Worm (Caenorhabditis elegans) whole organism, early embryonic: ENCODE data around the gene srh-209.

ENCODE experiments used
- B0310.2 ChIP-seq: sonication (generic microtip); optimal IDR thresholded peaks from 2 replicates; lab custom pipeline; 2016; ENCODE audit warnings: mild to moderate bottlenecking, missing genetic modification characterization, missing compliant biosample characterization
- F13C5.2 ChIP-seq: sonication (generic microtip); optimal IDR thresholded peaks from 2 replicates; lab custom pipeline; 2017; ENCODE audit warnings: mild to moderate bottlenecking, missing genetic modification characterization, inconsistent platforms, missing compliant biosample characterization
- aly-1 ChIP-seq: sonication (generic microtip); optimal IDR thresholded peaks from 2 replicates; lab custom pipeline; 2016; ENCODE audit warnings: missing genetic modification characterization, missing compliant biosample characterization
- ama-1 ChIP-seq: fragments of 150-350 bp; optimal IDR thresholded peaks from 2 replicates; lab custom pipeline; 2014
- ceh-13 ChIP-seq: fragments of 200-800 bp; sonication (Bioruptor generic); optimal IDR thresholded peaks from 2 replicates; lab custom pipeline; 2018; ENCODE audit warnings: mild to moderate bottlenecking, missing genetic modification characterization, missing compliant biosample characterization
- ceh-36 ChIP-seq: sonication (generic microtip); optimal IDR thresholded peaks from 2 replicates; lab custom pipeline; 2016; ENCODE audit warnings: missing genetic modification characterization, inconsistent platforms, missing compliant biosample characterization
- ets-7 ChIP-seq: sonication (generic microtip); optimal IDR thresholded peaks from 2 replicates; lab custom pipeline; 2016; ENCODE audit warnings: missing genotype, missing genetic modification characterization, missing compliant biosample characterization
- flt-1 ChIP-seq: fragments of 200-800 bp; sonication (Bioruptor generic); IDR thresholded peaks from 2 replicates; pipeline ENCODE4 v1.3.6; 2022; ENCODE audit warnings: missing genetic modification characterization, missing compliant biosample characterization
- hmbx-1 ChIP-seq: sonication (generic microtip); optimal IDR thresholded peaks from 2 replicates; lab custom pipeline; 2016; ENCODE audit warnings: mild to moderate bottlenecking, missing genetic modification characterization, missing compliant biosample characterization
- hmg-4 ChIP-seq: fragments of 200-800 bp; sonication (Bioruptor generic); optimal IDR thresholded peaks from 2 replicates; lab custom pipeline; 2018; ENCODE audit warnings: mild to moderate bottlenecking, missing genetic modification characterization, missing compliant biosample characterization
- hnd-1 ChIP-seq: sonication (generic microtip); optimal IDR thresholded peaks from 2 replicates; lab custom pipeline; 2016; ENCODE audit warnings: missing genetic modification characterization, missing compliant biosample characterization
- pes-1 ChIP-seq: fragments of 200-800 bp; sonication (Bioruptor generic); IDR thresholded peaks from 2 replicates; pipeline ENCODE4 v1.3.6; 2022; ENCODE audit warnings: missing genetic modification reagents, missing genetic modification characterization, missing compliant biosample characterization
- scrt-1 ChIP-seq: fragments of 200-800 bp; sonication (Bioruptor generic); IDR thresholded peaks from 2 replicates; pipeline ENCODE4 v1.3.6; 2022; ENCODE audit warnings: missing genetic modification characterization, missing compliant biosample characterization
- sea-1 ChIP-seq: fragments of 200-800 bp; sonication (Bioruptor generic); conservative IDR thresholded peaks from 2 replicates; pipeline ENCODE4 v1.3.6; 2022; ENCODE audit warnings: missing genetic modification characterization, missing compliant biosample characterization
- tbx-11 ChIP-seq: fragments of 200-800 bp; sonication (Bioruptor generic); IDR thresholded peaks from 2 replicates; pipeline ENCODE4 v1.3.6; 2022; ENCODE audit warnings: missing genetic modification characterization, missing compliant biosample characterization
- tbx-37 ChIP-seq: fragments of 200-800 bp; sonication (Bioruptor generic); conservative IDR thresholded peaks from 2 replicates; pipeline ENCODE4 v1.3.6; 2022; ENCODE audit warnings: missing genetic modification reagents, missing genetic modification characterization, missing compliant biosample characterization
- tra-4 ChIP-seq: sonication (generic microtip); optimal IDR thresholded peaks from 2 replicates; lab custom pipeline; 2017; ENCODE audit warnings: missing genetic modification characterization, missing compliant biosample characterization

srh-209 gene

DNA sequence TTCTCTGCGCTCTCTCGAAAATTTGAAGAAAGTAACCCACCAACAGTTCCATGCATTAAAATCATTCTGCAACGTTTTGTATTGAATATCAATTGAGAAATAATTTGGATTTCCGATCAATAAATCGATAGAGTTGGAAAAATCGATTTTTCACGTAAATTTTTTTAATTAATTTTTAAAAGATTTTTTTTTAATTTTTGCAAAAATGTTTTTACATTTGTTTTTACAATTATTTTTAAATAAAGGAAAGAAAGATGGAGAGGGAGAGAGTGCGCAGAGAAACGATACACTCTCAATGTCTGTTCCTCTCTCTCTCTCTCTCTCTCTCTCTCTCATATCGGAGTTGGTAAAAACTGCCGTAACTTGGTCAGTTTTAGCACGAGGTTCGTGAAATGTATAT, 20.9 kb upstream of the srh-209 start, which contains the start of gene ZK262.19:
Gene ZK262.19, minus strand, starts transcription at position 101 of the 400 bp plus-strand sequence.
- TF ChIP-seq flt-1 (GFP tag; lab: Robert Waterston, UW), result no peak
- TF ChIP-seq aly-1, result no peak
- TF ChIP-seq ets-7, result no peak
- TF ChIP-seq ceh-36, result no peak
- no peak for TF ChIP-seq B0310.2 (tag; lab: Kevin White, UChicago)
- TF ChIP-seq ama-1 (lab: Kevin White, UChicago), result no peak
- TF ChIP-seq tra-4 (tag; lab: Kevin White, UChicago), result no peak

DNA sequence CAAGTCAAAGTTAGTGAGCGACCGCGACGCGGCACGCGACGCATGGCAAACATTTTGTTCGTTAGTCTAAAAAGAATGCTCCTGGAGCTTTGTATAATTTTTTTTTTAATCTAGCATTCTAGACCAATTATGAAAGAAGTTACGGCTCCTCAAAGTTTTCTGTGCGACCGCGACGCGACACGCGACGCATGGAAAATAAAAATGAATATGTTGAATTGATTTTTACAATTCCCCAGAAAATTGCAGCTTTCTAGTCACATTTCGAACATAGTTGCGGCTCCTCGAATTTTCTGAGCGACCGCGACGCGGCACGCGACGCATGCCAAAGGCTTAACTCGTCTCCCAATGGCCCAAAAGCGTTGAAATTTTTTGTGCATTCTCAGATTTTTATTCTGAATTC, 19.8 kb upstream of the srh-209 start, which contains the start of gene ZK262.4:
Gene ZK262.4, minus strand, starts transcription at position 101 of the 400 bp plus-strand sequence.
- TF ChIP-seq ceh-13 (GFP tag; lab: Kevin White, UChicago) (no peak), tbx-37 (no peak), sea-1 (GFP tag; lab: Robert Waterston, UW) (no peak), ceh-36 (no peak), hmbx-1 (no peak), tra-4 (tag; lab: Kevin White, UChicago) (no peak)

DNA sequence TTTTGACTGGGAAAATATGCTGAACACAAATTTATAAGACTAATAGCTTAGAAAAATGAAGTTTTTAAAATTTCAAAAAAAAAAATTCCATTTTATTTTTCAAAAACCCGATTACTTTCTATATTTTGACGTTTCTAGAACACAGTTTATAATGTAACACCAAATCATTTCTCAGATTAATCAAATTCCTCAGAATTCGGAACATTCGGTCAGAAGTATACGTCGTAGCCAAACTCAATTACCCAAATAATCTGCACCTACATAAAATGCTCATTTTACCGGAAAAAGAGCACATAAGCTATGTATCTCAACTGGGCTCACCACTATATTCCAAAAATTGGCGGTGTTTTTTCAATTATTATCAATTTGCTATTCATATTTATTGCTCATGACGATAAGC, 16.1 kb upstream of the srh-209 start, which contains the start of gene srj-26:
Gene srj-26, plus strand, starts transcription at position 301 of the 400 bp plus-strand sequence.
- TF ChIP-seq ama-1 (lab: Kevin White, UChicago), result no peak
- no peak for TF ChIP-seq scrt-1 (GFP tag; lab: Robert Waterston, UW)
- TF ChIP-seq tbx-11, result no peak
- no peak for TF ChIP-seq hnd-1 (tag; lab: Kevin White, UChicago)
- no peak for TF ChIP-seq tbx-37
- no peak for TF ChIP-seq pes-1 (GFP tag; lab: Robert Waterston, UW)
- TF ChIP-seq sea-1 (GFP tag; lab: Robert Waterston, UW), result no peak

ce11 chrV:18414051-18414450, 9.4 kb upstream of the srh-209 start, which contains the start of gene txt-8:
TSS of gene txt-8 (plus strand) at chrV:18414351.
- TF ChIP-seq ama-1 (lab: Kevin White, UChicago) (no peak), ets-7 (no peak), tbx-37 (no peak), scrt-1 (GFP tag; lab: Robert Waterston, UW) (no peak), tra-4 (tag; lab: Kevin White, UChicago) (no peak), aly-1 (no peak)

DNA sequence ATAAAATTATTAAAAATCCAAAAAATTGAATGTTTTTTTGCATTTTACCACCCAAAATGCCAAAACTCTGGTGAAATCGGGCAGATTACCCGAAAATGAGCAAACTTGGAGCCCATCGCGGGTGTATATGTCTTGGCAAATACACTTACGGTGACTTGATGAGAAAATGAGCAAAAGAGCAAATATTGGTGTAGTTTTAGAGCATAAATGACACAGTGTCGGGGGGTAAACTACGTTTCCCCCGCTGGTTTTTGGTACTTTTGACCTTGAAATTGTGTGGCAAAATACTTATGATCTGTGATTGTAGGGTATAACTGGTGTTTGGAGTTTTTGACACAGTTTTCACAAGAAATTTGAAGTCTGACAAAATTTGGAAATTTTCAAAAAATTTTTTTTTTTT, 8.2 kb upstream of the srh-209 start, which contains the start of gene ZK262.2:
Gene ZK262.2, minus strand, starts transcription at position 101 of the 400 bp plus-strand sequence.
- TF ChIP-seq ceh-36, result no peak
- TF ChIP-seq tra-4 (tag; lab: Kevin White, UChicago), result no peak
- TF ChIP-seq flt-1 (GFP tag; lab: Robert Waterston, UW), result no peak
- no peak for TF ChIP-seq ets-7
- TF ChIP-seq hmbx-1, result no peak
- no peak for TF ChIP-seq F13C5.2 (tag; lab: Kevin White, UChicago)
- no peak for TF ChIP-seq pes-1 (GFP tag; lab: Robert Waterston, UW)
- no peak for TF ChIP-seq tbx-37
- TF ChIP-seq scrt-1 (GFP tag; lab: Robert Waterston, UW), result no peak
- TF ChIP-seq aly-1, result no peak
- no peak for TF ChIP-seq sea-1 (GFP tag; lab: Robert Waterston, UW)

ce11 chrV:18412351-18412750, 7.7 kb upstream of the srh-209 start:
- no peak for TF ChIP-seq flt-1 (GFP tag; lab: Robert Waterston, UW)
- no peak for TF ChIP-seq tbx-11
- no peak for TF ChIP-seq hmg-4 (GFP tag; lab: Kevin White, UChicago)
- no peak for TF ChIP-seq scrt-1 (GFP tag; lab: Robert Waterston, UW)

DNA sequence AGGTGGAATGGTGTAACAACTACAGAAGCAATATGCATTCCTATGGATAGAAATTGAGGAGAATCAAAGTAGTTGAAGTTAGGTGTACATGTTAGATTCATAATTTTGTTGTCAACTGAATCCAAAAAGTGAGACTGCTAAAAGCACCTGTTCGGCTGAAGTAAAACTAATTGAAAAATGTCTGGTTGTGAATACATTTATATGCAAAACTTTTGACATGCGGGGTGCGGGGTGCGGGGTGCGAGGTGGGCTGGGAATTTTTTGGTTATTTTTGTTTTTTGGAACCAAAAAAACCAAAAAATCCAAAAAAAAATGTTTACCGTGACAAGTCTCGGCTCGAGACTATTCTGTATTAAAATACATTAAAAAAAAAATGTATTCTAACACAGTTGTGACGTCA, 5.5 kb upstream of the srh-209 start, which contains the start of gene srh-207:
Gene srh-207, minus strand, starts transcription at position 101 of the 400 bp plus-strand sequence.
- no peak for TF ChIP-seq tra-4 (tag; lab: Kevin White, UChicago)
- TF ChIP-seq aly-1, result no peak
- TF ChIP-seq hmg-4 (GFP tag; lab: Kevin White, UChicago), result no peak
- no peak for TF ChIP-seq pes-1 (GFP tag; lab: Robert Waterston, UW)

ce11 chrV:18402743-18403142, 1.9 kb downstream of the srh-209 start:
- no peak for TF ChIP-seq hnd-1 (tag; lab: Kevin White, UChicago)
- TF ChIP-seq B0310.2 (tag; lab: Kevin White, UChicago), result no peak
- no peak for TF ChIP-seq tbx-37

ce11 chrV:18397814-18398213, 6.9 kb downstream of the srh-209 start, which contains the start of gene Y51A2B.16:
TSS of gene Y51A2B.16 (minus strand) at chrV:18397914.
- no peak for TF ChIP-seq aly-1
- no peak for TF ChIP-seq tra-4 (tag; lab: Kevin White, UChicago)
- TF ChIP-seq tbx-37, result no peak
- no peak for TF ChIP-seq tbx-11
- no peak for TF ChIP-seq pes-1 (GFP tag; lab: Robert Waterston, UW)
- TF ChIP-seq sea-1 (GFP tag; lab: Robert Waterston, UW), result no peak
- no peak for TF ChIP-seq B0310.2 (tag; lab: Kevin White, UChicago)
- TF ChIP-seq hmg-4 (GFP tag; lab: Kevin White, UChicago), result no peak
- no peak for TF ChIP-seq ceh-36
